Worm (Caenorhabditis elegans) whole organism, L2 larva: ENCODE measurements around the gene acs-10.

Experiments
- R02D3.7 ChIP-seq: fragments of 150-350 bp; optimal IDR thresholded peaks from 2 replicates; lab custom pipeline; 2014; ENCODE audit warnings: missing biosample characterization, missing genetic modification characterization
- ZK546.5 ChIP-seq: sonication (generic microtip); optimal IDR thresholded peaks from 2 replicates; lab custom pipeline; 2017; ENCODE audit warnings: missing biosample characterization, missing genetic modification characterization
- alr-1 ChIP-seq: fragments of 150-350 bp; optimal IDR thresholded peaks from 2 replicates; lab custom pipeline; 2014; ENCODE audit warnings: missing biosample characterization, missing genetic modification characterization
- aly-2 ChIP-seq: fragments of 150-350 bp; optimal IDR thresholded peaks from 2 replicates; lab custom pipeline; 2014; ENCODE audit warnings: missing biosample characterization, missing genetic modification characterization
- ceh-82 ChIP-seq: fragments of 150-350 bp; optimal IDR thresholded peaks from 2 replicates; lab custom pipeline; 2014; ENCODE audit warnings: missing biosample characterization, missing genetic modification characterization
- dmd-4 ChIP-seq: sonication (generic microtip); optimal IDR thresholded peaks from 2 replicates; lab custom pipeline; 2017; ENCODE audit warnings: missing biosample characterization, missing genetic modification characterization
- egl-27 ChIP-seq: sonication (generic microtip); optimal IDR thresholded peaks from 3 replicates; lab custom pipeline; 2017; ENCODE audit warnings: missing biosample characterization, missing genetic modification reagents, missing genetic modification characterization
- elt-3 ChIP-seq: sonication (generic microtip); optimal IDR thresholded peaks from 2 replicates; lab custom pipeline; 2017; ENCODE audit warnings: missing biosample characterization, missing genetic modification characterization
- mdl-1 ChIP-seq, 2 experiments: fragments of 150-350 bp in 1 of 2; sonication (generic microtip) in 1 of 2; optimal IDR thresholded peaks; 2 replicates each; lab custom pipeline; 2017; ENCODE audit warnings: missing biosample characterization in 2 of 2, missing genetic modification characterization in 2 of 2
- nhr-11 ChIP-seq: fragments of 150-350 bp; optimal IDR thresholded peaks from 2 replicates; lab custom pipeline; 2014; ENCODE audit warnings: missing biosample characterization, missing genetic modification characterization
- nhr-6 ChIP-seq: fragments of 150-350 bp; optimal IDR thresholded peaks from 2 replicates; lab custom pipeline; 2014; ENCODE audit warnings: missing biosample characterization, missing genetic modification characterization
- unc-62 ChIP-seq: fragments of 150-350 bp; optimal IDR thresholded peaks from 2 replicates; lab custom pipeline; 2014; ENCODE audit warnings: missing biosample characterization, missing genetic modification reagents, missing genetic modification characterization
- ztf-11 ChIP-seq: sonication (generic microtip); optimal IDR thresholded peaks from 2 replicates; lab custom pipeline; 2017; ENCODE audit warnings: missing biosample characterization, missing genetic modification characterization

ce11 chrV:14128858-14129257 is 17.4 kb upstream of the acs-10 start:
- TF ChIP-seq aly-2 (tag; lab: Kevin White, UChicago): no peak
- no peak for TF ChIP-seq nhr-11 (tag; lab: Kevin White, UChicago)
- TF ChIP-seq nhr-6: no peak
- TF ChIP-seq ZK546.5: no peak
- no peak for TF ChIP-seq elt-3
- no peak for TF ChIP-seq unc-62 (GFP tag; lab: Kevin White, UChicago)
- no peak for TF ChIP-seq mdl-1 (tag; optimal IDR thresholded peaks at IDR 0.05; lab: Kevin White, UChicago)
- TF ChIP-seq ceh-82 (tag; lab: Kevin White, UChicago): no peak
- no peak for TF ChIP-seq alr-1 (tag; lab: Kevin White, UChicago)
- TF ChIP-seq R02D3.7: no peak
- TF ChIP-seq ztf-11: no peak
- TF ChIP-seq dmd-4: no peak
- no peak for TF ChIP-seq egl-27
